Worm (Caenorhabditis elegans) whole organism, L2 larva: ENCODE data around the gene srx-85.
A peak's percentile ranks its signal among the peaks of the same experiment; 100 is the strongest.

Source experiments
- C34F6.9 ChIP-seq: fragments of 150-350 bp; optimal IDR thresholded peaks from 2 replicates; lab custom pipeline; 2014; ENCODE audit warnings: missing biosample characterization, missing genetic modification characterization
- R02D3.7 ChIP-seq: fragments of 150-350 bp; optimal IDR thresholded peaks from 2 replicates; lab custom pipeline; 2014; ENCODE audit warnings: missing biosample characterization, missing genetic modification characterization
- Y55F3AM.14 ChIP-seq: fragments of 200-800 bp; sonication (Bioruptor generic); optimal IDR thresholded peaks from 2 replicates; lab custom pipeline; 2018; ENCODE audit warnings: mild to moderate bottlenecking, missing genetic modification characterization, missing compliant biosample characterization
- alr-1 ChIP-seq: fragments of 150-350 bp; optimal IDR thresholded peaks from 2 replicates; lab custom pipeline; 2014; ENCODE audit warnings: missing biosample characterization, missing genetic modification characterization
- ama-1 ChIP-seq: fragments of 150-350 bp; optimal IDR thresholded peaks from 2 replicates; lab custom pipeline; 2018; ENCODE audit warnings: inconsistent platforms
- blmp-1 ChIP-seq: sonication (generic microtip); optimal IDR thresholded peaks from 2 replicates; lab custom pipeline; 2017; ENCODE audit warnings: missing genetic modification characterization, mild to moderate bottlenecking, missing compliant biosample characterization, antibody characterized with exemption, moderate library complexity; ENCODE audit not compliant: insufficient read depth
- ceh-16 ChIP-seq: fragments of 150-350 bp; optimal IDR thresholded peaks from 2 replicates; lab custom pipeline; 2014; ENCODE audit warnings: missing biosample characterization, missing genetic modification characterization
- ceh-82 ChIP-seq: fragments of 150-350 bp; optimal IDR thresholded peaks from 2 replicates; lab custom pipeline; 2014; ENCODE audit warnings: missing biosample characterization, missing genetic modification characterization
- crh-2 ChIP-seq: sonication (generic microtip); optimal IDR thresholded peaks from 2 replicates; lab custom pipeline; 2017; ENCODE audit warnings: missing biosample characterization, missing genetic modification characterization
- dmd-4 ChIP-seq: sonication (generic microtip); optimal IDR thresholded peaks from 2 replicates; lab custom pipeline; 2017; ENCODE audit warnings: missing biosample characterization, missing genetic modification characterization
- egl-27 ChIP-seq: sonication (generic microtip); optimal IDR thresholded peaks from 3 replicates; lab custom pipeline; 2017; ENCODE audit warnings: missing biosample characterization, missing genetic modification reagents, missing genetic modification characterization
- elt-1 ChIP-seq: fragments of 150-350 bp; optimal IDR thresholded peaks from 2 replicates; lab custom pipeline; 2014; ENCODE audit warnings: missing biosample characterization, missing genetic modification characterization
- fos-1 ChIP-seq: fragments of 150-350 bp; optimal IDR thresholded peaks from 2 replicates; lab custom pipeline; 2014; ENCODE audit warnings: missing biosample characterization, missing genetic modification characterization
- gmeb-1 ChIP-seq: fragments of 150-350 bp; optimal IDR thresholded peaks from 2 replicates; lab custom pipeline; 2014; ENCODE audit warnings: missing biosample characterization, missing genetic modification characterization
- lin-11 ChIP-seq: fragments of 150-350 bp; sonication (generic microtip); optimal IDR thresholded peaks from 2 replicates; lab custom pipeline; 2014; ENCODE audit warnings: missing biosample characterization, missing genetic modification characterization, inconsistent platforms, mixed read lengths
- lin-39 ChIP-seq: fragments of 150-350 bp; optimal IDR thresholded peaks from 2 replicates; lab custom pipeline; 2014; ENCODE audit warnings: missing biosample characterization, missing genetic modification reagents, missing genetic modification characterization
- lsy-2 ChIP-seq, 2 experiments: fragments of 150-350 bp in 1 of 2; sonication (generic microtip) in 1 of 2; optimal IDR thresholded peaks; 2 replicates each; lab custom pipeline; 2014 to 2017; ENCODE audit warnings: missing biosample characterization in 2 of 2, missing genetic modification characterization in 2 of 2
- mbf-1 ChIP-seq: sonication (generic microtip); optimal IDR thresholded peaks from 2 replicates; lab custom pipeline; 2017; ENCODE audit warnings: missing biosample characterization, missing genetic modification characterization
- mdl-1 ChIP-seq, 2 experiments: fragments of 150-350 bp in 1 of 2; sonication (generic microtip) in 1 of 2; optimal IDR thresholded peaks; 2 replicates each; lab custom pipeline; 2017; ENCODE audit warnings: missing biosample characterization in 2 of 2, missing genetic modification characterization in 2 of 2
- nhr-10 ChIP-seq: sonication (generic microtip); optimal IDR thresholded peaks from 2 replicates; lab custom pipeline; 2017; ENCODE audit warnings: missing biosample characterization, missing genetic modification characterization
- nhr-11 ChIP-seq: fragments of 150-350 bp; optimal IDR thresholded peaks from 2 replicates; lab custom pipeline; 2014; ENCODE audit warnings: missing biosample characterization, missing genetic modification characterization
- nhr-129 ChIP-seq: fragments of 150-350 bp; optimal IDR thresholded peaks from 2 replicates; lab custom pipeline; 2014; ENCODE audit warnings: missing biosample characterization, missing genetic modification characterization
- nhr-21 ChIP-seq: fragments of 150-350 bp; optimal IDR thresholded peaks from 2 replicates; lab custom pipeline; 2014; ENCODE audit warnings: missing biosample characterization, missing genetic modification characterization
- nhr-25 ChIP-seq: fragments of 150-350 bp; sonication (generic microtip); optimal IDR thresholded peaks from 3 replicates; lab custom pipeline; 2014; ENCODE audit warnings: missing biosample characterization, missing genetic modification characterization
- nhr-6 ChIP-seq: fragments of 150-350 bp; optimal IDR thresholded peaks from 2 replicates; lab custom pipeline; 2014; ENCODE audit warnings: missing biosample characterization, missing genetic modification characterization
- nhr-77 ChIP-seq: fragments of 150-350 bp; optimal IDR thresholded peaks from 2 replicates; lab custom pipeline; 2014; ENCODE audit warnings: missing biosample characterization, missing genetic modification characterization
- peb-1 ChIP-seq: fragments of 150-350 bp; optimal IDR thresholded peaks from 2 replicates; lab custom pipeline; 2014; ENCODE audit warnings: missing biosample characterization, missing genetic modification characterization
- sem-4 ChIP-seq: fragments of 150-350 bp; optimal IDR thresholded peaks from 2 replicates; lab custom pipeline; 2014; ENCODE audit warnings: missing biosample characterization, missing genetic modification reagents, missing genetic modification characterization
- skn-1 ChIP-seq: sonication (generic microtip); optimal IDR thresholded peaks from 2 replicates; lab custom pipeline; 2017; ENCODE audit warnings: missing biosample characterization, missing genetic modification characterization
- sma-3 ChIP-seq: sonication (generic microtip); optimal IDR thresholded peaks from 2 replicates; lab custom pipeline; 2016; ENCODE audit warnings: missing genetic modification reagents, missing genetic modification characterization, missing compliant biosample characterization
- sma-9 ChIP-seq, 2 experiments: fragments of 150-350 bp in 1 of 2; sonication (generic microtip) in 1 of 2; optimal IDR thresholded peaks; 2 replicates each; lab custom pipeline; 2014 to 2016; ENCODE audit warnings: missing genetic modification characterization in 2 of 2, mild to moderate bottlenecking in 1 of 2, missing biosample characterization in 1 of 2, missing compliant biosample characterization in 1 of 2, missing genetic modification reagents in 1 of 2, moderate library complexity in 1 of 2
- snpc-4 ChIP-seq: fragments of 150-350 bp; optimal IDR thresholded peaks from 2 replicates; lab custom pipeline; 2014; ENCODE audit warnings: missing biosample characterization, missing genetic modification characterization
- unc-62 ChIP-seq: fragments of 150-350 bp; optimal IDR thresholded peaks from 2 replicates; lab custom pipeline; 2014; ENCODE audit warnings: missing biosample characterization, missing genetic modification reagents, missing genetic modification characterization
- ztf-1 ChIP-seq: fragments of 200-800 bp; sonication (Bioruptor generic); conservative IDR thresholded peaks from 2 replicates; pipeline ENCODE4 v1.3.6; 2022; ENCODE audit warnings: missing genetic modification characterization, missing compliant biosample characterization
- ztf-4 ChIP-seq: fragments of 150-350 bp; optimal IDR thresholded peaks from 2 replicates; lab custom pipeline; 2014; ENCODE audit warnings: missing biosample characterization, missing genetic modification characterization

The srx-85 gene

DNA sequence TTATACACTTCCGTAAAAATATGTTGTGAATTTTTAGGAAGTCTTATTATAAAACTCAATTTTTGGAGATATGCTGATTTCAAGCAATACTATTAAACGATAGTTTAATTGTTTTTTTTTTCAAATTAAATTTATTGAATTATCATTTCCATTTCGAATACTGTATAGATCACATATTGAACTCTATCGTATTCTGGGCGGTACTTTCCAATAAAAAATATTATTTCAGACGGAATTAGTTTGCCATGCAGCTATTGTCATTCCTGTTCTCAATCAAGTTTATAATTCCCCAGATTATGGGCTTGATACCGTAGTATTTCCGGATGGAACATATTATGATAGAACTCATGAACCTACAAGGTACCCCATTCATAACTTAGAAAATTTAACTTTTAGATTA lies 22.1 kb downstream of the srx-85 start:
- TF ChIP-seq ceh-82 (tag; lab: Kevin White, UChicago): no peak
- no peak for TF ChIP-seq R02D3.7 (tag; lab: Kevin White, UChicago)
- no peak for TF ChIP-seq sma-9 (GFP tag; optimal IDR thresholded peaks at IDR 0.05; lab: Kevin White, UChicago)
- no peak for TF ChIP-seq sma-9 (tag; optimal IDR thresholded peaks at IDR 0.05; lab: Kevin White, UChicago)
- peak in 1 of 2 experiments; percentile 37 for TF ChIP-seq lsy-2 (tag; optimal IDR thresholded peaks at IDR 0.05; lab: Kevin White, UChicago)
- no peak for TF ChIP-seq crh-2 (tag; lab: Kevin White, UChicago)
- peak; percentile 7 for TF ChIP-seq fos-1
- no peak for TF ChIP-seq lin-11 (tag; lab: Kevin White, UChicago)

DNA sequence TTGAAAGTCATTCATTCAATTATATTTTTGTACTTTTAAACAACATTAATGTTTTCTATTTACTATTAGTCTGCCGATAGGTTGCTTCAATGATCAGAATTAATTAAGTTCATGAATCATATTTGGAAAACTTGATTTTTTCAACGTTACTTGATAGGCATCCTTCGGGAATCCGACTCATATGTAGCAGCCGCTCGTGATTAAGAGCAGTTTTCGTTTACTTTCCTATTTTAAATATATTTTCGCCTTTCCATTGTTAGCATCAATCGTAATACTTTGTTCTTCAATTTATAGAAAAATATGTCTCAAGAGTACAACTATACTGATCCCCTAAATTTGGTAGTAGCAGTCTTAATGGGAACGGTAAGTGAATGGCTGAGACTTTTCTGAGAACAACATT lies 28.3 kb downstream of the srx-85 start, which contains the start of gene srx-90:
TSS of gene srx-90 (plus strand) at position 301 of the 400 bp plus-strand sequence.
- no peak for TF ChIP-seq peb-1 (tag; lab: Kevin White, UChicago)
- TF ChIP-seq elt-1 (tag; lab: Kevin White, UChicago): no peak
- TF ChIP-seq fos-1: no peak
- no peak for TF ChIP-seq R02D3.7 (tag; lab: Kevin White, UChicago)
- TF ChIP-seq mdl-1 (tag; optimal IDR thresholded peaks at IDR 0.05; lab: Kevin White, UChicago): no peak
- TF ChIP-seq lin-39 (tag; lab: Kevin White, UChicago): no peak
- TF ChIP-seq nhr-11 (tag; lab: Kevin White, UChicago): no peak
- TF ChIP-seq gmeb-1 (tag; lab: Kevin White, UChicago): no peak
- no peak for TF ChIP-seq blmp-1 (tag; lab: Kevin White, UChicago)
- no peak for TF ChIP-seq Y55F3AM.14 (GFP tag; lab: Kevin White, UChicago)
- no peak for TF ChIP-seq ama-1 (lab: Kevin White, UChicago)
- TF ChIP-seq mbf-1 (tag; lab: Kevin White, UChicago): no peak
- TF ChIP-seq nhr-6: no peak
- TF ChIP-seq ztf-1 (GFP tag; lab: Robert Waterston, UW): no peak
- no peak for TF ChIP-seq lin-11 (tag; lab: Kevin White, UChicago)

DNA sequence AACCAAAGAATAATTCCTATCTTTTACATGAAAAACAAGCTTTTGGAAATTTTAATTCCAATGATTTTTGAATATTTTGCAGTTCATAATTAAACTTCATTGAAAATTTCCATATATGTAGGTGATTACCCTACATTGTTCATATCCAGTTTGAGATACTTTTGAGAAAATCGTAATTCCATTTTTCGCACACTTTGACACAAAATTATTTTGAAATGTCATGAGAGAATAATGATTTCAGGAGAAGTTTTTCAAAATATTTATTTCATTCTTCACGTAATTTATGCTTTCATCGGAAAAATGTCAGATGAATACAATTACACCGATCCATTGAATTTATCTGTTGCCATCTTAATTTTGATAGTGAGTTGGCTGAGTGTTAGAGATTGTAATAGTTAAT lies 30.7 kb downstream of the srx-85 start, which contains the start of gene srx-88:
TSS of gene srx-88 (plus strand) at position 301 of the 400 bp plus-strand sequence.
- no peak for TF ChIP-seq elt-1 (tag; lab: Kevin White, UChicago)
- no peak for TF ChIP-seq nhr-25 (tag; lab: Kevin White, UChicago)
- TF ChIP-seq C34F6.9 (tag; lab: Kevin White, UChicago): no peak
- TF ChIP-seq lin-11 (tag; lab: Kevin White, UChicago): no peak
- no peak for TF ChIP-seq crh-2 (tag; lab: Kevin White, UChicago)
- TF ChIP-seq sem-4 (tag; lab: Kevin White, UChicago): no peak
- no peak for TF ChIP-seq skn-1 (tag; lab: Kevin White, UChicago)
- no peak for TF ChIP-seq blmp-1 (tag; lab: Kevin White, UChicago)
- no peak for TF ChIP-seq ceh-82 (tag; lab: Kevin White, UChicago)

DNA sequence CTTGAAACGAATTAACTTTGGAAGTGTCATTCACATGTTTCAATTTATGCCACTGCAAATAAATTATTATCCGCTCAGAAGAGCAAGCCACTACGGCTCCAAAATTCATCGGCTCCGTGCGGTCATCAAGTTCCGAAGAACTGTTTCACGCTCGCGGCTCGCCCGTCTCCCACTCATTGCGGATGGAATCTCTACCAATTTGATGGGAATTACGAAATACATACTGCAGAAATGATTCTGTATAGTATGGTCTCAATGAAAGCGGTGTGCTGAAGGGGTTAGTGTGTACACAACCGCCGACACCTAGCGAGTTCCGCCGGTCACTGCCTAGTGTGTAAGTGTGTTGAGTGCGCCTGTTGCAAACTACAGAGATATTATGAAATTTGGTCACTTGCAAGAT lies 32.6 kb downstream of the srx-85 start:
- TF ChIP-seq mdl-1 (tag; optimal IDR thresholded peaks at IDR 0.05; lab: Kevin White, UChicago) (no peak), snpc-4 (tag; lab: Kevin White, UChicago) (peak; percentile 95), ztf-4 (tag; lab: Kevin White, UChicago) (no peak), unc-62 (no peak), sma-3 (GFP tag; lab: Kevin White, UChicago) (peak; percentile 75), crh-2 (tag; lab: Kevin White, UChicago) (peak; percentile 37), nhr-25 (tag; lab: Kevin White, UChicago) (no peak), nhr-21 (peak; percentile 49), egl-27 (no peak), dmd-4 (tag; lab: Kevin White, UChicago) (no peak), blmp-1 (tag; lab: Kevin White, UChicago) (no peak), sma-9 (GFP tag; optimal IDR thresholded peaks at IDR 0.05; lab: Kevin White, UChicago) (peak; percentile 84), sma-9 (tag; optimal IDR thresholded peaks at IDR 0.05; lab: Kevin White, UChicago) (no peak), nhr-77 (tag; lab: Kevin White, UChicago) (no peak), nhr-10 (tag; lab: Kevin White, UChicago) (no peak), fos-1 (peak; percentile 32), ceh-16 (tag; lab: Kevin White, UChicago) (peak; percentile 58)

DNA sequence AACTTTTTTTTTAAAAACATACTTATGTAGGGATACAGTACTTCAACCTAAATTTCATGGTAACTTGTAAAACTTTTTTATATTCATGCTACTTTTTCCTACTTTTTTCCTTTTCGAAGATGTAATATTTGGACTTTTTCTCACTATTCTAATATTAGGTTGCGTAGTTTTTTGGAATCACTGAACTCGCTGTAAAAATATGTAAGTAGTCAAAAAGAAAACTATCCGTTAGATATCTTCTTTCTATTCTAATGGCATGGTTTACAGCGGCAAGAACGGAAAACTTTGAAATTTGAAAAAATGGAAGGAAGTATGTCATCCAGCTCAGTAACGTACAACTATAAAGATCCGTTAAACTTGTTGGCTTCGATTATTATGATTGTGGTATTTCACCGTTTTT lies 37.0 kb downstream of the srx-85 start, which contains the start of gene srx-82:
TSS of gene srx-82 (plus strand) at position 301 of the 400 bp plus-strand sequence.
- no peak for TF ChIP-seq nhr-129
- no peak for TF ChIP-seq C34F6.9 (tag; lab: Kevin White, UChicago)
- no peak for TF ChIP-seq lin-11 (tag; lab: Kevin White, UChicago)
- no peak for TF ChIP-seq nhr-21
- TF ChIP-seq alr-1 (tag; lab: Kevin White, UChicago): no peak
- no peak for TF ChIP-seq sma-3 (GFP tag; lab: Kevin White, UChicago)
- TF ChIP-seq, all 48 proteins: peak for 0
